Fruit fly (Drosophila melanogaster) whole organism, prepupa: Measurements from ENCODE around the gene Pdh.

Experiments
- CG11294 ChIP-seq: fragments of 200-800 bp; sonication (Bioruptor generic); IDR thresholded peaks from 2 replicates; pipeline ENCODE4 v1.3.6; 2022; ENCODE audit warnings: missing biosample characterization, missing genetic modification characterization
- CG11762 ChIP-seq: fragments of 200-800 bp; sonication (Bioruptor generic); optimal IDR thresholded peaks from 3 replicates; lab custom pipeline; 2016; ENCODE audit warnings: missing biosample characterization, missing genetic modification characterization; ENCODE audit not compliant: insufficient read depth
- CG1621 ChIP-seq: fragments of 200-800 bp; sonication (Bioruptor generic); optimal IDR thresholded peaks from 3 replicates; lab custom pipeline; 2018; ENCODE audit warnings: missing biosample characterization, mild to moderate bottlenecking, missing genetic modification characterization
- CG4318 ChIP-seq: fragments of 200-800 bp; sonication (Bioruptor generic); optimal IDR thresholded peaks from 3 replicates; lab custom pipeline; 2017; ENCODE audit warnings: missing biosample characterization, mild to moderate bottlenecking, missing genetic modification characterization
- Sox102F ChIP-seq: fragments of 200-800 bp; sonication (Bioruptor generic); optimal IDR thresholded peaks from 2 replicates; lab custom pipeline; 2016; ENCODE audit warnings: missing biosample characterization, mild to moderate bottlenecking, missing genetic modification characterization
- Sox15 ChIP-seq: fragments of 200-800 bp; sonication (Bioruptor generic); optimal IDR thresholded peaks from 3 replicates; lab custom pipeline; 2016; ENCODE audit warnings: missing biosample characterization, missing genetic modification characterization

dm6 chr3L:16356171-16356765 is 2.2 kb upstream of the Pdh start:
- no peak for TF ChIP-seq Sox15 (GFP tag; lab: Kevin White, UChicago)
- no peak for TF ChIP-seq Sox102F (GFP tag; lab: Kevin White, UChicago)
- no peak for TF ChIP-seq CG1621
- no peak for TF ChIP-seq CG11762 (GFP tag; lab: Kevin White, UChicago)
- TF ChIP-seq CG11294 = no peak
- TF ChIP-seq CG4318 (GFP tag; lab: Kevin White, UChicago) = no peak
